Fruit fly (Drosophila melanogaster) whole organism, adult: ENCODE results near the gene Pax.
A peak's percentile ranks its signal among the peaks of the same experiment; 100 is the strongest.

Experiments
- CG11617 ChIP-seq: fragments of 200-800 bp; sonication (Bioruptor generic); optimal IDR thresholded peaks from 2 replicates; lab custom pipeline; 2017; ENCODE audit warnings: mild to moderate bottlenecking, missing biosample characterization, missing genetic modification reagents, missing genetic modification characterization
- CG12768 ChIP-seq: fragments of 200-800 bp; sonication (Bioruptor generic); optimal IDR thresholded peaks from 2 replicates; lab custom pipeline; 2017; ENCODE audit warnings: missing biosample characterization, missing genetic modification characterization, mild to moderate bottlenecking, moderate library complexity, missing genetic modification reagents
- CG14711 ChIP-seq: fragments of 200-800 bp; sonication (Bioruptor generic); optimal IDR thresholded peaks from 2 replicates; lab custom pipeline; 2018; ENCODE audit warnings: missing biosample characterization, mild to moderate bottlenecking, missing genetic modification characterization, moderate library complexity
- CG1620 ChIP-seq: fragments of 200-800 bp; sonication (Bioruptor generic); optimal IDR thresholded peaks from 2 replicates; lab custom pipeline; 2016; ENCODE audit warnings: missing biosample characterization, missing genetic modification characterization
- CG33017 ChIP-seq: fragments of 200-800 bp; sonication (Bioruptor generic); optimal IDR thresholded peaks from 2 replicates; lab custom pipeline; 2018; ENCODE audit warnings: missing biosample characterization, mild to moderate bottlenecking, missing genetic modification characterization, moderate library complexity
- CG5204 ChIP-seq: fragments of 200-800 bp; sonication (Bioruptor generic); optimal IDR thresholded peaks from 2 replicates; lab custom pipeline; 2016; ENCODE audit warnings: missing biosample characterization, missing genetic modification characterization
- CG7045 ChIP-seq: fragments of 200-800 bp; sonication (Bioruptor generic); optimal IDR thresholded peaks from 2 replicates; lab custom pipeline; 2017; ENCODE audit warnings: missing biosample characterization, mild to moderate bottlenecking, missing genetic modification characterization
- CG7101 ChIP-seq: fragments of 200-800 bp; sonication (Bioruptor generic); optimal IDR thresholded peaks from 2 replicates; lab custom pipeline; 2018; ENCODE audit warnings: missing biosample characterization, mild to moderate bottlenecking, missing genetic modification characterization, moderate library complexity
- Clk ChIP-seq: fragments of 200-800 bp; sonication (Bioruptor generic); optimal IDR thresholded peaks from 2 replicates; lab custom pipeline; 2017; ENCODE audit warnings: missing biosample characterization, missing genetic modification characterization
- Crg-1 ChIP-seq: fragments of 200-800 bp; sonication (Bioruptor generic); optimal IDR thresholded peaks from 2 replicates; lab custom pipeline; 2016; ENCODE audit warnings: missing biosample characterization, missing genetic modification characterization
- Hr96 ChIP-seq: fragments of 200-800 bp; sonication (Bioruptor generic); optimal IDR thresholded peaks from 2 replicates; lab custom pipeline; 2016; ENCODE audit warnings: missing biosample characterization, missing genetic modification characterization
- Mnt ChIP-seq: fragments of 200-800 bp; sonication (Bioruptor generic); optimal IDR thresholded peaks from 2 replicates; lab custom pipeline; 2016; ENCODE audit warnings: missing biosample characterization, mild to moderate bottlenecking, missing genetic modification characterization
- bab1 ChIP-seq: fragments of 200-800 bp; sonication (Bioruptor generic); optimal IDR thresholded peaks from 3 replicates; lab custom pipeline; 2019; ENCODE audit warnings: missing biosample characterization, mild to moderate bottlenecking, missing genetic modification characterization, moderate library complexity
- cic ChIP-seq: fragments of 200-800 bp; sonication (Bioruptor generic); optimal IDR thresholded peaks from 2 replicates; lab custom pipeline; 2017; ENCODE audit warnings: missing biosample characterization, mild to moderate bottlenecking, missing genetic modification characterization, moderate library complexity
- cnc ChIP-seq, 2 experiments: fragments of >200 bp; optimal IDR thresholded peaks; 2 replicates each; lab custom pipeline; 2017
- kay ChIP-seq: fragments of 200-800 bp; sonication (Bioruptor generic); peaks from one replicate; lab custom pipeline; 2016; ENCODE audit warnings: missing biosample characterization, missing genetic modification characterization, borderline replicate concordance
- ovo ChIP-seq: fragments of 200-800 bp; sonication (Bioruptor generic); optimal IDR thresholded peaks from 2 replicates; lab custom pipeline; 2016; ENCODE audit warnings: missing biosample characterization, missing genetic modification characterization
- pad ChIP-seq: fragments of 200-800 bp; sonication (Bioruptor generic); optimal IDR thresholded peaks from 3 replicates; lab custom pipeline; 2017; ENCODE audit warnings: missing biosample characterization, missing genetic modification characterization, mild to moderate bottlenecking, moderate library complexity, missing genetic modification reagents
- tj ChIP-seq: fragments of 200-800 bp; sonication (Bioruptor generic); optimal IDR thresholded peaks from 3 replicates; lab custom pipeline; 2017; ENCODE audit warnings: missing biosample characterization, mild to moderate bottlenecking, missing genetic modification characterization, moderate library complexity
- toe ChIP-seq: fragments of 200-800 bp; sonication (Bioruptor generic); optimal IDR thresholded peaks from 2 replicates; lab custom pipeline; 2016; ENCODE audit warnings: missing biosample characterization, missing genetic modification characterization

Pax gene

DNA sequence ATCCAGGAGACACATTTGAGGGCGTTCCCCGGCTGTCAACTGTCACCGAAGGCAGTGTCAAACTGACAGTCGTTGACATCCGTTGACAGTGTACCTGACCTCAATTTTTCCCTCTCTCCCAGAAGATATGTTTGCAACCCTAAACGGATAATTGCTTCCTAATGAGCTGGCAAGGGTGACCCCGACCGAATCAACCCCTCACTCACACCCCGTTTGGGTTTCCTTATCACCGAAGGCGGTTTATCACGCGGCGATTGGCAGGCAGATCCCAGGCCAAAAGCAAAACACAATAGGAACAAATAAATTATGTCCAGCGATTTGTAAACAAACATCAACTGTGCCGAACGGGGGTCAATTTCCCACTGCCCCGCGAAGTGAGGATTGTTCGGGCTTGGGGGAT lies 33.0 kb upstream of the Pax start:
- TF ChIP-seq cic (GFP tag; lab: Kevin White, UChicago) (no peak), CG14711 (no peak)

DNA sequence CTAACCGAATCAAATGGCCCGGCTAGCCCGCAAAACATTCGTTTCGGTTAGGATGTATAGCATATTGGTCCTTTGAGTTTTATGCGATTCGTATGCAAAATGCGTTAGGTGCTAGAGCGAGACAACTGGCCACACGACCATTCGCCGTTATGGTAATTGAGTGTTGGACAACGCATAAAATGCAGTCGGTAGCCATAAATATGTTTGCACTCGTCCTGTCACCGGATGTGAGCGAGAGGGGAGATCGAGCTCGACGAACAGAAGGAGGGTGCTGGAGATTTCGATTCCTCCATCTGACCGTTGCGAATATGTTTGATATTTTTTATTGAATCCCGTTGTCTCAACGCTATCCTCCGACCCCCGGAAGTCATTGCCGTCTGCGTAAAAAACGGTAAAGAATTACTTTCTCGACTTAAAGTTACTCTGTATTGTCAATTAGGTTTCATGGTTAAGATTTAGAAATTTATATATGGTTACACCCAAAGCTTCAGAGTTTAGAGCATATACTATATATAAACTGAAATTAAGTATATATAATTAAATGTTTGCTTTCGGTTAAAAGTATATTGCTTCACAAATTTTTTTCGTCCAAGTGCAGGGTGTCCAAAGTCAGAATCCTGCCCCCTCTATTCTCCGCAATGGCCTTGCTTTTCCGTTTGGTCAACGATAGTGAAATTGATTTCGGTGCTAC lies 31.6 kb upstream of the Pax start:
- TF ChIP-seq tj (GFP tag; lab: Kevin White, UChicago), result no peak
- no peak for TF ChIP-seq CG12768
- no peak for TF ChIP-seq CG33017 (tag; lab: Kevin White, UChicago)
- TF ChIP-seq kay, result no peak
- no peak for TF ChIP-seq Clk
- no peak for TF ChIP-seq CG11617 (GFP tag; lab: Kevin White, UChicago)

- TF ChIP-seq CG12768, result no peak
- no peak for TF ChIP-seq Mnt (GFP tag; lab: Kevin White, UChicago)
- no peak for TF ChIP-seq CG1620 (GFP tag; lab: Kevin White, UChicago)
- no peak for TF ChIP-seq kay
- TF ChIP-seq pad, result no peak
- no peak for TF ChIP-seq CG7101 (tag; lab: Kevin White, UChicago)
- no peak for TF ChIP-seq Clk
- TF ChIP-seq toe (GFP tag; lab: Kevin White, UChicago), result no peak
- no peak for TF ChIP-seq Crg-1
- TF ChIP-seq bab1 (GFP tag; lab: Kevin White, UChicago), result no peak
- TF ChIP-seq CG5204 (GFP tag; lab: Kevin White, UChicago), result no peak
- no peak for TF ChIP-seq cic (GFP tag; lab: Kevin White, UChicago)
- no peak for TF ChIP-seq CG33017 (tag; lab: Kevin White, UChicago)
- no peak for TF ChIP-seq ovo (GFP tag; lab: Kevin White, UChicago)
- no peak for TF ChIP-seq CG11617 (GFP tag; lab: Kevin White, UChicago)
- TF ChIP-seq Hr96 (GFP tag; lab: Kevin White, UChicago), result no peak
Measured at dm6 chr2L:19455723-19456122, 29.3 kb upstream of the Pax start.

DNA sequence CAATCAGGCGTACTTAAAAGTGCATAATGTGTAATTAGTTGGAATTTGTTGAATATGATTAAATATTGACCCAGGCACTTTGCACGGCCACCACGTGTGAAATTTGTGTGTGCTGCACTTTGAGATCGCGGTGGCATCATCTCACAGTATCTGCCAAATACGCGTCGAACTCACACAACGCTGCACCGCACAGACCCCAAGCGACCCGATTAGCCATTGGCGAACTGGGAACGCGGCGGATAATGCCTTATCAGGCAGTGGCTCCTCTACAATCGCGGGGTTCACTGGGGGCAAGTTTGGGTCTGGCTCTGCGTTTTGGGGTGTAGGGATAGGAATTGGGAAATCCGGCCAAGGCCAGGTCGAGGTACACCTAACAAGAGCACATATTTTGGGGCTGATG lies 28.8 kb upstream of the Pax start:
- peak; percentile 6 for TF ChIP-seq Mnt (GFP tag; lab: Kevin White, UChicago)
- no peak for TF ChIP-seq CG14711
- peak; percentile 17 for TF ChIP-seq tj (GFP tag; lab: Kevin White, UChicago)
- no peak for TF ChIP-seq CG11617 (GFP tag; lab: Kevin White, UChicago)

DNA sequence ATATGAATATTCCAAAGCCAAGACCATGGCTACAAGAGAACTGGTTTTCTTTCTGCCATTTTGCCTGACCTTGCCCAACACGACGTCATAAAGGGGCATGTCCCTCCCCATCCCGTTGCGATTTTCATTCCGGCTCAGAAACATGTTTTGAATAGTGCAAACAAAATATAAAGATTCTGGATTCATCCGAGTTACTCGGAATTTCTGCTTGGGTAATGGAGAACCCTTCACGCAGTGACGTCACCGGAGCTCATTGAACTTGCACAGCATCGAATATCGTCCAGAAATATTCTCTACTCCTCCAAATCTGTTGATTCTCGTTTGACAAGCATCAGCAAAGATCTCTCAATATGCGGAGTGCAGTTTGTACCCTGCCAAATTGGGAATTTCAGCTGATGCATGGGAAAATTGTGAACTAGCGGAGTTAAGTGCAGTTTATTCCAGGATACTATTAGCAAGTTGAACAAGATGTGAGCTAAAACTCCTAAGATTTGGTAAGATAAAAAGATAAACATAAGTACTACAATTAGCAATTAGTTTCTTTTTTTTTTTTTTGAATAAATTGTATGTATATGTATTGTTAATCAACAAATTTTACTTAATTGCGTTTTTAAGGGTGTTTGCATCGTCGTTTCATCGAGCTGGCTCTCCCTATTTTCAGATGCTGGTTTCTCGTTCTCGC lies 27.8 kb upstream of the Pax start, which contains the start of gene CG10026:
Gene CG10026 (plus strand): TSS at position 187 of the 682 bp plus-strand sequence.
- no peak for TF ChIP-seq cnc (optimal IDR thresholded peaks at IDR 0.05; lab: Kevin White, UChicago)
- TF ChIP-seq pad, result no peak
- no peak for TF ChIP-seq CG1620 (GFP tag; lab: Kevin White, UChicago)
- TF ChIP-seq tj (GFP tag; lab: Kevin White, UChicago), result peak; percentile 72
- no peak for TF ChIP-seq Clk
- TF ChIP-seq CG12768, result peak; percentile 7
- peak; percentile 52 for TF ChIP-seq kay
- TF ChIP-seq cic (GFP tag; lab: Kevin White, UChicago), result no peak
- TF ChIP-seq CG33017 (tag; lab: Kevin White, UChicago), result no peak
- TF ChIP-seq bab1 (GFP tag; lab: Kevin White, UChicago), result no peak

DNA sequence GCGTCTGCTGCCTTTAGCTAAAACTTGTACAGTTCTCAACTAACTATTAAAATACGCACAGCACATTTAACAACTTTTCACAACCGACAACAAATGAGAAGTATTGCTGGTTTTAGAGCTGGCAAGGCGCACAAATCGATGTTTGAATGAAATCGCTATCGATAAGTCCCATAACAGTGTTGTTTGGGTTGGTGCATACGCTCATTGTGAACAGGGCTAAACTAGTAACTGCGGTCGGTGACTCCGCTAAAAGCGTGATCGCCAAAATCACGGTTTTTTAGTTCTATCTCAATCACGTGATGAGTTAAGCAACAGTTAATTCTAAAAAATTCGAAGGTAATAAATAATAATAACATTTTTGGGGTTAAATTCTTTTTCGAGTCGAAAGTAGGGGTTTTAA lies 27.0 kb upstream of the Pax start, which contains the start of gene Top2:
Gene Top2 (minus strand): TSS at position 110 of the 400 bp plus-strand sequence.
- TF ChIP-seq Hr96 (GFP tag; lab: Kevin White, UChicago) (no peak), CG7045 (GFP tag; lab: Kevin White, UChicago) (no peak), ovo (GFP tag; lab: Kevin White, UChicago) (no peak), CG12768 (no peak), cnc (optimal IDR thresholded peaks at IDR 0.05; lab: Kevin White, UChicago) (no peak), toe (GFP tag; lab: Kevin White, UChicago) (peak; percentile 8), CG5204 (GFP tag; lab: Kevin White, UChicago) (peak; percentile 26), CG11617 (GFP tag; lab: Kevin White, UChicago) (no peak), cic (GFP tag; lab: Kevin White, UChicago) (no peak), Clk (no peak), kay (no peak), bab1 (GFP tag; lab: Kevin White, UChicago) (peak; percentile 57), Crg-1 (no peak), CG7101 (tag; lab: Kevin White, UChicago) (peak; percentile 33), CG33017 (tag; lab: Kevin White, UChicago) (no peak), pad (peak; percentile 21), tj (GFP tag; lab: Kevin White, UChicago) (no peak), CG14711 (peak; percentile 11), CG1620 (GFP tag; lab: Kevin White, UChicago) (peak; percentile 30), Mnt (GFP tag; lab: Kevin White, UChicago) (peak; percentile 59)
